3 fruit fly cellular contexts compared by ENCODE assay signal in genomic region chr3L:16357187-16357728, dm6.
TF ChIP-seq lines count a peak whose summit lies in the region.

No protein-coding gene starts in this region.

- TF ChIP-seq CTCF in whole organism, embryonic (GFP tag; optimal IDR thresholded peaks at IDR 0.05; lab: Kevin White, UChicago), result no peak

TF ChIP-seq in whole organism, embryonic, 481 proteins besides CTCF, POLR2A, EP300 and RAD21:
- TF ChIP-seq Antp (GFP tag; optimal IDR thresholded peaks at IDR 0.05; lab: Kevin White, UChicago) (no peak), Pdp1 (GFP tag; optimal IDR thresholded peaks at IDR 0.05; lab: Kevin White, UChicago) (peak in 1 of 2 experiments; percentile 90), CG14441 (GFP tag; IDR thresholded peaks at IDR 0.05; lab: Robert Waterston, UW) (0 out of 2 replicates have a peak, but pooled peaks have one; percentile 34)

TF ChIP-seq in whole organism, prepupa, 60 proteins besides CTCF, POLR2A, EP300 and RAD21:
- TF ChIP-seq Eip93F (GFP tag; optimal IDR thresholded peaks at IDR 0.05; lab: Kevin White, UChicago), result no peak
- TF ChIP-seq ss (GFP tag; optimal IDR thresholded peaks at IDR 0.05; lab: Kevin White, UChicago), result no peak
- peak; percentile 71 for TF ChIP-seq vri (GFP tag; optimal IDR thresholded peaks at IDR 0.05; lab: Kevin White, UChicago)
- TF ChIP-seq Hr38 (GFP tag; optimal IDR thresholded peaks at IDR 0.05; lab: Kevin White, UChicago), result no peak
- 0 out of 3 replicates have a peak, but pooled peaks have one; percentile 25 for TF ChIP-seq CG6163 (GFP tag; IDR thresholded peaks at IDR 0.05; lab: Robert Waterston, UW)
- TF ChIP-seq lz (GFP tag; optimal IDR thresholded peaks at IDR 0.05; lab: Kevin White, UChicago), result no peak
- TF ChIP-seq topi (GFP tag; optimal IDR thresholded peaks at IDR 0.05; lab: Kevin White, UChicago), result no peak
- peak; percentile 21 for TF ChIP-seq CG1621 (tag; optimal IDR thresholded peaks at IDR 0.05; lab: Kevin White, UChicago)
- no peak for TF ChIP-seq Eip75B (GFP tag; optimal IDR thresholded peaks at IDR 0.05; lab: Kevin White, UChicago)
- TF ChIP-seq svp (GFP tag; lab: Kevin White, UChicago), result no peak
- no peak for TF ChIP-seq CG9139 (GFP tag; optimal IDR thresholded peaks at IDR 0.05; lab: Kevin White, UChicago)
- TF ChIP-seq cyc (GFP tag; optimal IDR thresholded peaks at IDR 0.05; lab: Kevin White, UChicago), result no peak

TF ChIP-seq in whole organism, pupa, 21 proteins besides CTCF, POLR2A, EP300 and RAD21:
- TF ChIP-seq CG9948 (tag; optimal IDR thresholded peaks at IDR 0.05; lab: Kevin White, UChicago) (no peak), EcR (GFP tag; optimal IDR thresholded peaks at IDR 0.05; lab: Kevin White, UChicago) (peak; percentile 91)
